Worm (Caenorhabditis elegans): Measurements from ENCODE around the gene nono-1.

DNA sequence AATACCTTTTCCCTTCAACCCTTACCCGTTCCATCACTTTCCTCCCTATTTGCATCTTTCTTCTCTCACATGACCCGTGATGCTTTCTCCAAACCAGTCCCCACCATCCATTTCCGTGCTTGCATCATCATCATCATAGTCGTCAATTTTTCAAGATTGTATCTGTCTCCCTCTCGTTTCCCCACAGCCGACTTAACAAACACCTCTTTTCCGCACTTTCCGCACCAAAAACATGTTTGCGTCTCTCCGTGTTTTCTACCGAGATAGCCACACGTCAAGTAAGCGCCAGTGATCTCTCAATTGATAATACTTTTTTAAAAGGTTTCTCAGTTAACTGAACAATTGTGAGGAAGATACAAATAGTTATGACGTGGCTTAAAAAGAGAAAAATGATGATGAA is 20.0 kb downstream of the nono-1 start:
- TF ChIP-seq egrh-3 (GFP tag; IDR thresholded peaks at IDR 0.05) (no peak), D2030.7 (GFP tag; IDR thresholded peaks at IDR 0.05) (no peak), hlh-26 (GFP tag; conservative IDR thresholded peaks at IDR 0.05) (no peak), efl-1 (GFP tag; optimal IDR thresholded peaks at IDR 0.05) (no peak)
